Worm (Caenorhabditis elegans) whole organism, late embryonic: ENCODE data around the gene F49E11.7.

ENCODE experiments used
- F13H6.1 ChIP-seq: sonication (generic microtip); optimal IDR thresholded peaks from 2 replicates; lab custom pipeline; 2016; ENCODE audit warnings: missing genetic modification characterization, missing compliant biosample characterization
- K09A11.1 ChIP-seq: sonication (generic microtip); optimal IDR thresholded peaks from 2 replicates; lab custom pipeline; 2017; ENCODE audit warnings: antibody characterized with exemption, mild to moderate bottlenecking, missing genetic modification characterization, missing compliant biosample characterization; ENCODE audit not compliant: insufficient read depth
- T23F11.4 ChIP-seq: fragments of 200-800 bp; sonication (Bioruptor generic); optimal IDR thresholded peaks from 2 replicates; lab custom pipeline; 2018; ENCODE audit warnings: mild to moderate bottlenecking, missing genetic modification characterization, missing compliant biosample characterization
- ceh-14 ChIP-seq: sonication (generic microtip); optimal IDR thresholded peaks from 2 replicates; lab custom pipeline; 2016; ENCODE audit warnings: missing genotype, missing genetic modification characterization, missing compliant biosample characterization
- ceh-18 ChIP-seq: sonication (generic microtip); optimal IDR thresholded peaks from 2 replicates; lab custom pipeline; 2016; ENCODE audit warnings: missing genetic modification characterization, missing compliant biosample characterization
- ceh-22 ChIP-seq: sonication (generic microtip); optimal IDR thresholded peaks from 2 replicates; lab custom pipeline; 2017; ENCODE audit warnings: missing biosample characterization, missing genetic modification characterization
- ceh-24 ChIP-seq: sonication (generic microtip); optimal IDR thresholded peaks from 2 replicates; lab custom pipeline; 2016; ENCODE audit warnings: mild to moderate bottlenecking, missing genetic modification characterization, missing compliant biosample characterization
- ceh-31 ChIP-seq: sonication (generic microtip); optimal IDR thresholded peaks from 2 replicates; lab custom pipeline; 2016; ENCODE audit warnings: missing genetic modification characterization, missing compliant biosample characterization
- ceh-34 ChIP-seq: sonication (generic microtip); optimal IDR thresholded peaks from 2 replicates; lab custom pipeline; 2016; ENCODE audit warnings: mild to moderate bottlenecking, missing genetic modification characterization, missing compliant biosample characterization
- ceh-48 ChIP-seq: sonication (generic microtip); optimal IDR thresholded peaks from 2 replicates; lab custom pipeline; 2016; ENCODE audit warnings: missing genetic modification characterization, inconsistent platforms, missing compliant biosample characterization
- ceh-9 ChIP-seq: sonication (generic microtip); optimal IDR thresholded peaks from 2 replicates; lab custom pipeline; 2016; ENCODE audit warnings: mild to moderate bottlenecking, missing genetic modification characterization, inconsistent platforms, missing compliant biosample characterization
- che-1 ChIP-seq: sonication (generic microtip); optimal IDR thresholded peaks from 2 replicates; lab custom pipeline; 2016; ENCODE audit warnings: mild to moderate bottlenecking, missing genetic modification characterization, missing compliant biosample characterization
- dve-1 ChIP-seq: sonication (generic microtip); optimal IDR thresholded peaks from 2 replicates; lab custom pipeline; 2017; ENCODE audit warnings: antibody characterized with exemption, mild to moderate bottlenecking, missing genetic modification characterization, missing compliant biosample characterization
- elt-4 ChIP-seq: sonication (generic microtip); optimal IDR thresholded peaks from 2 replicates; lab custom pipeline; 2016; ENCODE audit warnings: missing genetic modification characterization, missing compliant biosample characterization
- ets-4 ChIP-seq: sonication (generic microtip); optimal IDR thresholded peaks from 2 replicates; lab custom pipeline; 2016; ENCODE audit warnings: missing genetic modification characterization, missing compliant biosample characterization
- fkh-10 ChIP-seq: fragments of 150-350 bp; optimal IDR thresholded peaks from 2 replicates; lab custom pipeline; 2014; ENCODE audit warnings: missing biosample characterization, missing genetic modification reagents, missing genetic modification characterization
- fkh-6 ChIP-seq: sonication (generic microtip); optimal IDR thresholded peaks from 2 replicates; lab custom pipeline; 2016; ENCODE audit warnings: missing genetic modification characterization, missing compliant biosample characterization
- gmeb-2 ChIP-seq: sonication (generic microtip); optimal IDR thresholded peaks from 2 replicates; lab custom pipeline; 2016; ENCODE audit warnings: missing genetic modification characterization, inconsistent platforms, missing compliant biosample characterization
- hlh-15 ChIP-seq: sonication (generic microtip); optimal IDR thresholded peaks from 2 replicates; lab custom pipeline; 2016; ENCODE audit warnings: missing genetic modification characterization, missing compliant biosample characterization
- hlh-6 ChIP-seq: sonication (generic microtip); optimal IDR thresholded peaks from 2 replicates; lab custom pipeline; 2016; ENCODE audit warnings: missing genotype, missing genetic modification characterization, missing compliant biosample characterization
- hlh-8 ChIP-seq: sonication (generic microtip); optimal IDR thresholded peaks from 2 replicates; lab custom pipeline; 2016; ENCODE audit warnings: missing genotype, missing genetic modification characterization, missing compliant biosample characterization
- lin-11 ChIP-seq: fragments of 200-800 bp; sonication (Bioruptor generic); optimal IDR thresholded peaks from 2 replicates; lab custom pipeline; 2018; ENCODE audit warnings: mild to moderate bottlenecking, missing genetic modification characterization, missing compliant biosample characterization
- nfya-1 ChIP-seq: sonication (generic microtip); optimal IDR thresholded peaks from 2 replicates; lab custom pipeline; 2017; ENCODE audit warnings: missing genetic modification characterization, mild to moderate bottlenecking, missing compliant biosample characterization, antibody characterized with exemption, moderate library complexity
- nhr-11 ChIP-seq: fragments of 150-350 bp; optimal IDR thresholded peaks from 2 replicates; lab custom pipeline; 2014; ENCODE audit warnings: missing biosample characterization, missing genetic modification characterization
- nhr-232 ChIP-seq: sonication (generic microtip); optimal IDR thresholded peaks from 2 replicates; lab custom pipeline; 2016; ENCODE audit warnings: missing genetic modification characterization, missing compliant biosample characterization
- npax-4 ChIP-seq: sonication (generic microtip); optimal IDR thresholded peaks from 2 replicates; lab custom pipeline; 2016; ENCODE audit warnings: missing genetic modification characterization, missing compliant biosample characterization
- pag-3 ChIP-seq: sonication (generic microtip); optimal IDR thresholded peaks from 2 replicates; lab custom pipeline; 2016; ENCODE audit warnings: missing compliant biosample characterization, missing genetic modification characterization, borderline replicate concordance
- pat-9 ChIP-seq: fragments of 200-800 bp; sonication (Bioruptor generic); optimal IDR thresholded peaks from 2 replicates; lab custom pipeline; 2018; ENCODE audit warnings: mild to moderate bottlenecking, missing genetic modification characterization, moderate library complexity, missing compliant biosample characterization
- pha-2 ChIP-seq: sonication (generic microtip); optimal IDR thresholded peaks from 2 replicates; lab custom pipeline; 2017; ENCODE audit warnings: mild to moderate bottlenecking, missing genetic modification characterization, missing compliant biosample characterization
- pha-4 ChIP-seq: fragments of 150-350 bp; optimal IDR thresholded peaks from 2 replicates; lab custom pipeline; 2018; ENCODE audit warnings: missing biosample characterization, missing genetic modification reagents, missing genetic modification characterization
- pros-1 ChIP-seq: fragments of 150-350 bp; optimal IDR thresholded peaks from 2 replicates; lab custom pipeline; 2014; ENCODE audit warnings: missing biosample characterization, missing genetic modification reagents, missing genetic modification characterization
- ref-2 ChIP-seq: sonication (generic microtip); optimal IDR thresholded peaks from 2 replicates; lab custom pipeline; 2016; ENCODE audit warnings: missing genetic modification characterization, missing compliant biosample characterization
- rnt-1 ChIP-seq: sonication (generic microtip); optimal IDR thresholded peaks from 2 replicates; lab custom pipeline; 2016; ENCODE audit warnings: missing genetic modification characterization, missing compliant biosample characterization
- sox-2 ChIP-seq: fragments of 200-800 bp; sonication (Bioruptor generic); IDR thresholded peaks from 2 replicates; pipeline ENCODE4 v1.3.6; 2022; ENCODE audit warnings: missing genetic modification reagents, missing genetic modification characterization, missing compliant biosample characterization
- tbx-2 ChIP-seq: sonication (generic microtip); optimal IDR thresholded peaks from 2 replicates; lab custom pipeline; 2016; ENCODE audit warnings: missing genetic modification characterization, missing compliant biosample characterization
- ttx-3 ChIP-seq: sonication (generic microtip); optimal IDR thresholded peaks from 2 replicates; lab custom pipeline; 2016; ENCODE audit warnings: missing genetic modification reagents, missing genetic modification characterization, missing compliant biosample characterization
- unc-86 ChIP-seq: sonication (generic microtip); optimal IDR thresholded peaks from 2 replicates; lab custom pipeline; 2016; ENCODE audit warnings: missing genetic modification characterization, missing compliant biosample characterization
- zip-5 ChIP-seq: sonication (generic microtip); optimal IDR thresholded peaks from 2 replicates; lab custom pipeline; 2016; ENCODE audit warnings: missing genetic modification characterization, missing compliant biosample characterization
- ztf-16 ChIP-seq: sonication (generic microtip); optimal IDR thresholded peaks from 2 replicates; lab custom pipeline; 2017; ENCODE audit warnings: missing genetic modification characterization, missing compliant biosample characterization

The F49E11.7 gene

DNA sequence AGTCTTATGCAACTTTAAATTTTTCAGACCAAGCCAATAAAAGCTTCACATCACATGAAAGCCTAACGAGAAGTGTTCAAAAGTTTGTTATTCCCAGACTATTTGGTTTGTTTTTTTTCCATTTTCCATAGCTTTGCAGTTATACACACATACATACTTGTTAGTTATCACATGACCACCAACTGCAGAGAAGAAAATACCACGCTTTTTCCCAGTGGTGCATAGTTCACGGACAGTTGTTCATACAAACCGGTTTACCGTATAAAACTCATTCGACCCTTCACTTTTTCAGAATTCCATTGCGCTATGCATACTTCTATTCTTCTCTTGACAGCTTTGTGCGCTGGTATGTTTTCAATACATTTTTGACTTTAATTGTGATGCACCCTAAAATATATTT is 11.0 kb downstream of the F49E11.7 start, which contains the start of gene scl-5:
scl-5 (plus strand) TSS at position 301 of the 400 bp plus-strand sequence.
- TF ChIP-seq gmeb-2 (tag; lab: Kevin White, UChicago) (no peak), K09A11.1 (tag; lab: Kevin White, UChicago) (no peak), pros-1 (tag; lab: Kevin White, UChicago) (no peak), ets-4 (no peak), ceh-48 (tag; lab: Kevin White, UChicago) (no peak), pag-3 (no peak), unc-86 (tag; lab: Kevin White, UChicago) (no peak), pat-9 (no peak), T23F11.4 (GFP tag; lab: Kevin White, UChicago) (no peak)
- TF ChIP-seq, all 69 proteins: peak for 0

DNA sequence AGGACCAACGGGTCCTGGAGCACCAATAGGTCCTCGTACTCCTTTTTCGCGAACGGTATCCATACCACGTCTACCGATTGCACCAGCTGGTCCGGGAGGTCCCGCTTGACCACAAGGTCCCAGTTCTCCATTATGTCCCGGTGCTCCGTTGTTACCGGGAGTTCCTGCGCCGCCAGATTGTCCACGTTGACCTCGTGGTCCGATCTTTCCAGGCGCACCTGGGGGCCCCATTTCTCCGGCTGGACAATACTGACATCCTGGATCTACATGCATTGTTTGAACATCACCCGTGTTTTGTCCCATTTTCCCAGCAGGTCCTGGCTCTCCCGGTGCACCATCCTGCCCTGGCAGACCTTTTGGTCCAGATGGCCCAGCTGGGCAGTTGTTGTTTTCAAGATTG is 13.4 kb downstream of the F49E11.7 start:
- TF ChIP-seq pat-9 (no peak), elt-4 (tag; lab: Kevin White, UChicago) (peak; percentile 37), ceh-18 (tag; lab: Kevin White, UChicago) (no peak), lin-11 (tag; lab: Kevin White, UChicago) (no peak), pros-1 (tag; lab: Kevin White, UChicago) (no peak), fkh-10 (no peak), fkh-6 (no peak), hlh-6 (tag; lab: Kevin White, UChicago) (no peak)

DNA sequence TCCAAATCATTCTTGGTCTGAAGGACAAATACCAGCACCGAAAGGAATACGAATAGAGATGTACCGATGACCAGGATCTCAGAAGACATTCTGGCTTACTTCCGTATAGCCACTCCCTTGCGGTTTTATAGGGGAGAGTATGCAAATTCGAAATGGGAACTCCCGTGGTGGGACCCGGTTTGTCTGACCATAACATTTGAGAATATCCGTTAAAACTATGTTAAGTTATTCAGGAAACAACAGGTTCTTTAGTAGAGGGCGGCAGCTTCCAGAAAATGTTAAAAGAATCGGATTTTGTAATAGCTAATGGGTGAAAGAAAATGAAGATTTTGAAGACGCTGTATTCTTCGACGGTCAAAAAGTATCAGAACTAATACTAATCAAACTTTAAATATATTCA is 14.5 kb downstream of the F49E11.7 start, which contains the start of gene col-131:
col-131 (minus strand) TSS at position 101 of the 400 bp plus-strand sequence.
- no peak for TF ChIP-seq tbx-2
- no peak for TF ChIP-seq dve-1 (tag; lab: Kevin White, UChicago)
- TF ChIP-seq ztf-16: no peak
- TF ChIP-seq ceh-9 (tag; lab: Kevin White, UChicago): no peak
- no peak for TF ChIP-seq pros-1 (tag; lab: Kevin White, UChicago)
- TF ChIP-seq ceh-24: no peak
- no peak for TF ChIP-seq ceh-22 (tag; lab: Kevin White, UChicago)
- TF ChIP-seq rnt-1: no peak
- no peak for TF ChIP-seq pha-2
- no peak for TF ChIP-seq pag-3
- TF ChIP-seq npax-4: no peak
- TF ChIP-seq nhr-11 (tag; lab: Kevin White, UChicago): no peak
- TF ChIP-seq hlh-8 (tag; lab: Kevin White, UChicago): no peak
- TF ChIP-seq che-1: no peak
- TF ChIP-seq ceh-34 (tag; lab: Kevin White, UChicago): no peak
- TF ChIP-seq F13H6.1 (tag; lab: Kevin White, UChicago): no peak

DNA sequence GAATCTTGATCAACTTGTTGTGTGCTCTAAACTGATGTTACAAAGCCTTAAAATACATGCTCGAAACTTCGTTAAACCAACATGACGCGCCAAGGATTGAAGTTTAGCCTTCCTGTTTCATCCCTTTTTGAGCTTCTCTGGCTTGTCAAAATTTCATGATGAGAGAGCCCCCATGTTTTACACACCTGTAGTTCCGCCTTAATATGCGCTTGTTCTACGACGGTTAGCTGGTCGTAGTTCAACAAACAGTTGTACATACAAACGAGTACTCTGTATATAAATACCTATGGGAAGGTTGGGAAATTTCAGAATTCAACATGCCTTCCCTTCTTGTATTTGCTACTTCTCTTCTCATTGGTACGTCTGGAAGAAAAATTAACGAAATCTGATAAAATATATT is 15.8 kb downstream of the F49E11.7 start, which contains the start of gene scl-6:
scl-6 (plus strand) TSS at position 301 of the 400 bp plus-strand sequence.
- no peak for TF ChIP-seq ceh-14 (tag; lab: Kevin White, UChicago)
- no peak for TF ChIP-seq ceh-31 (tag; lab: Kevin White, UChicago)
- TF ChIP-seq T23F11.4 (GFP tag; lab: Kevin White, UChicago): no peak
- TF ChIP-seq nhr-232 (tag; lab: Kevin White, UChicago): no peak
- no peak for TF ChIP-seq nfya-1 (tag; lab: Kevin White, UChicago)
- TF ChIP-seq hlh-15 (tag; lab: Kevin White, UChicago): no peak
- TF ChIP-seq ref-2: no peak
- TF ChIP-seq pha-4: no peak
- no peak for TF ChIP-seq zip-5 (tag; lab: Kevin White, UChicago)
- no peak for TF ChIP-seq sox-2
- TF ChIP-seq ttx-3 (tag; lab: Kevin White, UChicago): no peak
- no peak for TF ChIP-seq pat-9
- no peak for TF ChIP-seq K09A11.1 (tag; lab: Kevin White, UChicago)
- no peak for TF ChIP-seq ets-4
- no peak for TF ChIP-seq hlh-6 (tag; lab: Kevin White, UChicago)
- no peak for TF ChIP-seq F13H6.1 (tag; lab: Kevin White, UChicago)
- TF ChIP-seq rnt-1: no peak
- no peak for TF ChIP-seq lin-11 (tag; lab: Kevin White, UChicago)
- no peak for TF ChIP-seq hlh-8 (tag; lab: Kevin White, UChicago)
- TF ChIP-seq fkh-6: no peak
